Worm (Caenorhabditis elegans) whole organism, young adult: ENCODE results near the gene T23B12.6.

ENCODE experiments used
- B0019.2 ChIP-seq: fragments of 200-800 bp; sonication (Bioruptor generic); conservative IDR thresholded peaks from 2 replicates; pipeline ENCODE4 v1.3.6; 2022; ENCODE audit warnings: missing genetic modification reagents, missing genetic modification characterization, missing compliant biosample characterization
- B0035.1 ChIP-seq: sonication (generic microtip); optimal IDR thresholded peaks from 2 replicates; lab custom pipeline; 2016; ENCODE audit warnings: missing genetic modification characterization, mild to moderate bottlenecking, missing compliant biosample characterization, missing genotype, missing genetic modification reagents
- B0336.3 ChIP-seq: fragments of 200-800 bp; sonication (Bioruptor generic); IDR thresholded peaks from 2 replicates; pipeline ENCODE4 v1.3.6; 2022; ENCODE audit warnings: missing genetic modification characterization, missing compliant biosample characterization
- C17E4.6 ChIP-seq: fragments of 200-800 bp; sonication (Bioruptor generic); IDR thresholded peaks from 2 replicates; pipeline ENCODE4 v1.3.6; 2022; ENCODE audit warnings: missing genetic modification reagents, missing genetic modification characterization, missing compliant biosample characterization
- D2030.7 ChIP-seq: fragments of 200-800 bp; sonication (Bioruptor generic); IDR thresholded peaks from 2 replicates; pipeline ENCODE4 v1.3.6; 2022; ENCODE audit warnings: missing genetic modification reagents, missing genetic modification characterization, missing compliant biosample characterization
- F10E7.11 ChIP-seq: sonication (generic microtip); optimal IDR thresholded peaks from 2 replicates; lab custom pipeline; 2017; ENCODE audit warnings: mild to moderate bottlenecking, missing genetic modification characterization, moderate library complexity, missing compliant biosample characterization
- F33H1.4 ChIP-seq: fragments of 200-800 bp; sonication (Bioruptor generic); IDR thresholded peaks from 2 replicates; pipeline ENCODE4 v1.3.6; 2022; ENCODE audit warnings: missing genetic modification reagents, missing genetic modification characterization, missing compliant biosample characterization
- F37B4.10 ChIP-seq: fragments of 200-800 bp; sonication (Bioruptor generic); IDR thresholded peaks from 2 replicates; pipeline ENCODE4 v1.3.6; 2022; ENCODE audit warnings: missing genetic modification characterization, missing compliant biosample characterization
- F57C9.4 ChIP-seq: sonication (generic microtip); optimal IDR thresholded peaks from 2 replicates; lab custom pipeline; 2017; ENCODE audit warnings: mild to moderate bottlenecking, missing genetic modification characterization, missing compliant biosample characterization
- Y67H2A.10 ChIP-seq: fragments of 200-800 bp; sonication (Bioruptor generic); conservative IDR thresholded peaks from 2 replicates; pipeline ENCODE4 v1.3.6; 2022; ENCODE audit warnings: missing genetic modification reagents, missing genetic modification characterization, missing compliant biosample characterization
- Y95B8A.8 ChIP-seq: fragments of 200-800 bp; sonication (Bioruptor generic); IDR thresholded peaks from 2 replicates; pipeline ENCODE4 v1.3.6; 2022; ENCODE audit warnings: missing genetic modification reagents, missing genetic modification characterization, missing compliant biosample characterization
- aptf-3 ChIP-seq: fragments of 200-800 bp; sonication (Bioruptor generic); IDR thresholded peaks from 2 replicates; pipeline ENCODE4 v1.3.6; 2022; ENCODE audit warnings: missing genetic modification characterization, missing compliant biosample characterization
- cebp-1 ChIP-seq, 2 experiments: fragments of 200-800 bp in 1 of 2; sonication (Bioruptor generic) in 1 of 2; sonication (generic microtip) in 1 of 2; IDR thresholded peaks in 1 of 2; optimal IDR thresholded peaks in 1 of 2; 2 replicates each; pipeline versions ENCODE4 v1.3.6 to Lab custom; 2017 to 2022; ENCODE audit warnings: missing compliant biosample characterization in 2 of 2, missing genetic modification characterization in 2 of 2, mild to moderate bottlenecking in 1 of 2, missing genetic modification reagents in 1 of 2, moderate library complexity in 1 of 2
- ceh-100 ChIP-seq: fragments of 200-800 bp; sonication (Bioruptor generic); IDR thresholded peaks from 2 replicates; pipeline ENCODE4 v1.3.6; 2022; ENCODE audit warnings: missing genetic modification reagents, missing genetic modification characterization, missing compliant biosample characterization
- ceh-27 ChIP-seq: fragments of 200-800 bp; sonication (Bioruptor generic); optimal IDR thresholded peaks from 2 replicates; lab custom pipeline; 2018; ENCODE audit warnings: mild to moderate bottlenecking, missing genetic modification characterization, moderate library complexity, missing compliant biosample characterization
- ceh-79 ChIP-seq: sonication (generic microtip); optimal IDR thresholded peaks from 2 replicates; lab custom pipeline; 2017; ENCODE audit warnings: mild to moderate bottlenecking, missing genetic modification characterization, missing compliant biosample characterization
- egl-18 ChIP-seq: fragments of 200-800 bp; sonication (Bioruptor generic); IDR thresholded peaks from 2 replicates; pipeline ENCODE4 v1.3.6; 2022; ENCODE audit warnings: missing genetic modification reagents, missing genetic modification characterization, missing compliant biosample characterization
- ekl-4 ChIP-seq: fragments of 200-800 bp; sonication (Bioruptor generic); IDR thresholded peaks from 2 replicates; pipeline ENCODE4 v1.3.6; 2022; ENCODE audit warnings: missing genetic modification reagents, missing genetic modification characterization, missing compliant biosample characterization
- ets-4 ChIP-seq: fragments of 200-800 bp; sonication (Bioruptor generic); optimal IDR thresholded peaks from 2 replicates; lab custom pipeline; 2018; ENCODE audit warnings: mild to moderate bottlenecking, missing genetic modification characterization, missing compliant biosample characterization
- gei-17 ChIP-seq: fragments of 200-800 bp; sonication (Bioruptor generic); optimal IDR thresholded peaks from 2 replicates; lab custom pipeline; 2018; ENCODE audit warnings: mild to moderate bottlenecking, missing genetic modification characterization, missing compliant biosample characterization
- hmg-1.2 ChIP-seq: fragments of 200-800 bp; sonication (Bioruptor generic); IDR thresholded peaks from 2 replicates; pipeline ENCODE4 v1.3.6; 2022; ENCODE audit warnings: missing genetic modification reagents, missing genetic modification characterization, missing compliant biosample characterization
- hmg-20 ChIP-seq: fragments of 200-800 bp; sonication (Bioruptor generic); IDR thresholded peaks from 2 replicates; pipeline ENCODE4 v1.3.6; 2022; ENCODE audit warnings: missing genetic modification reagents, missing genetic modification characterization, missing compliant biosample characterization
- hrde-1 ChIP-seq: sonication (generic microtip); optimal IDR thresholded peaks from 2 replicates; lab custom pipeline; 2016; ENCODE audit warnings: missing genetic modification characterization, mild to moderate bottlenecking, missing compliant biosample characterization, moderate library complexity, missing genotype, missing genetic modification reagents, borderline replicate concordance
- hsf-1 ChIP-seq: fragments of 200-800 bp; sonication (Bioruptor generic); IDR thresholded peaks from 2 replicates; pipeline ENCODE4 v1.3.6; 2022; ENCODE audit warnings: missing genetic modification reagents, missing genetic modification characterization, missing compliant biosample characterization
- lag-1 ChIP-seq: fragments of 200-800 bp; sonication (Bioruptor generic); IDR thresholded peaks from 2 replicates; pipeline ENCODE4 v1.3.6; 2022; ENCODE audit warnings: missing genetic modification reagents, missing genetic modification characterization, missing compliant biosample characterization
- lin-54 ChIP-seq: fragments of 200-800 bp; sonication (Bioruptor generic); optimal IDR thresholded peaks from 2 replicates; lab custom pipeline; 2018; ENCODE audit warnings: mild to moderate bottlenecking, missing genetic modification characterization, missing compliant biosample characterization
- lsl-1 ChIP-seq: fragments of 200-800 bp; sonication (Bioruptor generic); optimal IDR thresholded peaks from 2 replicates; lab custom pipeline; 2018; ENCODE audit warnings: mild to moderate bottlenecking, missing genetic modification characterization, moderate library complexity, missing compliant biosample characterization
- madf-10 ChIP-seq: sonication (generic microtip); optimal IDR thresholded peaks from 2 replicates; lab custom pipeline; 2016; ENCODE audit warnings: mild to moderate bottlenecking, missing genetic modification characterization, missing compliant biosample characterization
- nhr-120 ChIP-seq: fragments of 200-800 bp; sonication (Bioruptor generic); IDR thresholded peaks from 2 replicates; pipeline ENCODE4 v1.3.6; 2022; ENCODE audit warnings: missing genetic modification characterization, missing compliant biosample characterization
- nhr-27 ChIP-seq: fragments of 200-800 bp; sonication (Bioruptor generic); optimal IDR thresholded peaks from 2 replicates; lab custom pipeline; 2018; ENCODE audit warnings: mild to moderate bottlenecking, missing genetic modification characterization, moderate library complexity, missing compliant biosample characterization
- nhr-80 ChIP-seq: sonication (generic microtip); optimal IDR thresholded peaks from 2 replicates; lab custom pipeline; 2016; ENCODE audit warnings: missing genetic modification characterization, missing compliant biosample characterization
- pbrm-1 ChIP-seq: fragments of 200-800 bp; sonication (Bioruptor generic); IDR thresholded peaks from 2 replicates; pipeline ENCODE4 v1.3.6; 2022; ENCODE audit warnings: missing genetic modification reagents, missing genetic modification characterization, missing compliant biosample characterization
- rec-8 ChIP-seq, 2 experiments: sonication (generic microtip); optimal IDR thresholded peaks; 2 replicates each; lab custom pipeline; 2016; ENCODE audit warnings: mild to moderate bottlenecking in 2 of 2, missing genetic modification characterization in 2 of 2, missing genetic modification reagents in 2 of 2, missing genotype in 2 of 2, missing biosample characterization in 1 of 2, missing compliant biosample characterization in 1 of 2, moderate library complexity in 1 of 2
- rpc-1 ChIP-seq, 2 experiments: fragments of 150-350 bp in 1 of 2; sonication (generic microtip) in 1 of 2; optimal IDR thresholded peaks; 2 replicates each; lab custom pipeline; 2014 to 2018; ENCODE audit warnings: missing biosample characterization in 1 of 2, missing genetic modification characterization in 1 of 2, missing genetic modification reagents in 1 of 2, missing genotype in 1 of 2
- sptf-2 ChIP-seq: fragments of 200-800 bp; sonication (Bioruptor generic); optimal IDR thresholded peaks from 2 replicates; lab custom pipeline; 2018; ENCODE audit warnings: mild to moderate bottlenecking, missing genetic modification characterization, missing compliant biosample characterization
- ztf-18 ChIP-seq: sonication (generic microtip); optimal IDR thresholded peaks from 2 replicates; lab custom pipeline; 2016; ENCODE audit warnings: missing genotype, mild to moderate bottlenecking, missing genetic modification characterization, missing compliant biosample characterization
- ztf-25 ChIP-seq: fragments of 200-800 bp; sonication (Bioruptor generic); IDR thresholded peaks from 2 replicates; pipeline ENCODE4 v1.3.6; 2022; ENCODE audit warnings: missing genetic modification reagents, missing genetic modification characterization, missing compliant biosample characterization

The T23B12.6 gene

DNA sequence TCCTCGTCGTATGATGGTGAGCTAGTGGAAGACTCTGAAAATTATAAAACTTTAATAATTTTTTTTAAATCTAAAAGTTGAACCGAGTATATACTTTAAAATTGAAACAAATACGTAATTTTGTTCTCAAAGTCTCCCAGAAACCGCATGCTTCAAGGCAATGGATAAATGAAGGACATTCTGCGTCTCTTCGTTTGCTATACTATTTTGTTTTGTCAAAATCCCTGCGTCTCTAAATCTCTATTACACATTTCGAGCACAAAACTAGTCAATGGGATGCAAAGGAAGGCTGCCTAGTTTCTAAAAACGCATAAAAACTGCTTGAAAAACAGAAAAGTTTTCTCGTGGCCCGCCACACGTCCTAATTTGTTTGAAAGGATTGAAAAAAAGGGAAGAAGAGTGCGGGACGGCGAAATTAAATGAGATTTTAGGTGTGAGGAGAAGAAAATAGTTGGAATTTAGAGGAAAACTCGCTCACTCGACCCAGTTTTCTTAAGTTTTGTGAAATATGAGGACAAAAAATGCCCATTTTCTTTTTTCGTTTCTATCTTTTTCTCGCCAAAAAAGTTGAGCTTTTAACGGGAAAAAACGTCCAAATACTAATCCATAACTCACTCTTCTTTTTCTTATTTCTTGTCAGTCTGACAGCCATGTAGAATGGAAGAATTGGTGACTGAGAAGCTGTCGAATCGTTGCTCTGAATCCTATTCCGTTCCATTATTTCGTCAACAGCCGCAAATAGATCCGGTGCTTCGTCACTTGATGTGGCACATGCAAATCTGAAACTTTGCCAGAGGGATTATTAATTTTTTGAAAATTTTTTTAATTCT lies 31.4 kb downstream of the T23B12.6 start:
- TF ChIP-seq nhr-120 (no peak), gei-17 (GFP tag; lab: Kevin White, UChicago) (no peak), hmg-1.2 (GFP tag; lab: Robert Waterston, UW) (peak; percentile 96)

DNA sequence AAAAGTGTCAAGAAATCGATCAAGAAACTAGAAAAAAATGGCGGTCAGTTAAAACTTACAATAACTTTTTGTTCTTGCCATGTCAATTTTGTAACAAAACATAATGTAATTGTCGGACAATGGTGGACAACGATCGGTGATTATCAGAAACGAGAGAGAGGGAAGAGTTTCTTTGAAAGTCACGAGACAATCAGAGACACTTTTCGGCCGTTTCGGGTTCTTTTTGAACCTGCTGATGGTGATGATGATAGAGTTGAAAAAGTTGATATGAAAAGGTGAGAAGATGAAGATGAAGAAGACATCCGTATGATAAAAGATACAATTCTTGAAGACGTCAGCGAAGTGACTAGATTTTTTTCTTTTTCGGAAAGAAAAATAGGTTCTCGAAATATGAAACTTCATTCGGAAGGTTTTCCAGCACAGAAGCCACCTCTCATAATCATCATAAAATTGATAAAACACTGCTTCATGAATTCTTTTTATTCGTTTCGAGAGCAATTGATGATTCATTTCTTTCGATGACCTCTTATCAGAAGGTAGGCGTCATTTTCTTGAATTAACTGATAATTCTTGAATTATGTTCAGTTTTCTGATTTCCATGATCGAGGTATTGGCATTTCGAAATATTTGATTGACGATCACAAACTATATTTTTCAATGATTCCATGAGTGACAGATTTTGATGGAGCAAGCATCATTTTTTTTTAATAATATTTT lies 33.3 kb downstream of the T23B12.6 start:
- TF ChIP-seq nhr-80 (tag; lab: Kevin White, UChicago): peak; percentile 81
- TF ChIP-seq cebp-1 (GFP tag; IDR thresholded peaks at IDR 0.05; lab: Robert Waterston, UW): no peak
- TF ChIP-seq cebp-1 (tag; optimal IDR thresholded peaks at IDR 0.05; lab: Kevin White, UChicago): peak; percentile 53
- TF ChIP-seq C17E4.6 (GFP tag; lab: Robert Waterston, UW): no peak

DNA sequence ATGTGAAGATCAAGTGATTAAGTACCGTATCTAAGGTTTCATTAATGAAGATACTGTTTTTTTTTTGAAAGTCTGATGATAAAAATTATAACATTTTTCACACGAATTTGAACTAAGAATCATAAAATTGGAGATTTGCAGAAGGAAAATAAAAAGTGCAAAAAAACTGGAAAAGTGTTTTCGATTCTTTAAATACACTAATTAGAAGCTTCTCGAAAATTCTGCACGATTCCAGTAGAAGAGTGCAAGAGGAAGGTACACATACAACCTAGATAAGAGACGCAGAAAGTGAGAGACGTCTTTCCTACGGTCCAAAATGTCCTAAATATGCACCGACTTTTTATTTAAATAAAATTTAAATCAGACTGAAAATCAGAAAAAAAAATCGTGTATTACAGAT lies 34.0 kb downstream of the T23B12.6 start:
- no peak for TF ChIP-seq aptf-3 (GFP tag; lab: Robert Waterston, UW)
- no peak for TF ChIP-seq B0035.1
- no peak for TF ChIP-seq hrde-1 (tag; lab: Kevin White, UChicago)
- no peak for TF ChIP-seq B0336.3
- TF ChIP-seq lsl-1 (GFP tag; lab: Kevin White, UChicago): no peak
- TF ChIP-seq hsf-1 (GFP tag; lab: Robert Waterston, UW): peak; percentile 56; the same call in 1 of the 2 replicates
- TF ChIP-seq ztf-25: no peak
- peak; percentile 25 for TF ChIP-seq rpc-1 (optimal IDR thresholded peaks at IDR 0.05; lab: Kevin White, UChicago)
- no peak for TF ChIP-seq rpc-1 (tag; optimal IDR thresholded peaks at IDR 0.05; lab: Kevin White, UChicago)
- TF ChIP-seq ceh-27 (GFP tag; lab: Kevin White, UChicago): no peak
- TF ChIP-seq B0019.2 (GFP tag; lab: Robert Waterston, UW): no peak
- no peak for TF ChIP-seq Y67H2A.10
- TF ChIP-seq hmg-1.2 (GFP tag; lab: Robert Waterston, UW): peak; percentile 38; the same call in 1 of the 2 replicates
- TF ChIP-seq Y95B8A.8 (GFP tag; lab: Robert Waterston, UW): no peak
- TF ChIP-seq lag-1: no peak

DNA sequence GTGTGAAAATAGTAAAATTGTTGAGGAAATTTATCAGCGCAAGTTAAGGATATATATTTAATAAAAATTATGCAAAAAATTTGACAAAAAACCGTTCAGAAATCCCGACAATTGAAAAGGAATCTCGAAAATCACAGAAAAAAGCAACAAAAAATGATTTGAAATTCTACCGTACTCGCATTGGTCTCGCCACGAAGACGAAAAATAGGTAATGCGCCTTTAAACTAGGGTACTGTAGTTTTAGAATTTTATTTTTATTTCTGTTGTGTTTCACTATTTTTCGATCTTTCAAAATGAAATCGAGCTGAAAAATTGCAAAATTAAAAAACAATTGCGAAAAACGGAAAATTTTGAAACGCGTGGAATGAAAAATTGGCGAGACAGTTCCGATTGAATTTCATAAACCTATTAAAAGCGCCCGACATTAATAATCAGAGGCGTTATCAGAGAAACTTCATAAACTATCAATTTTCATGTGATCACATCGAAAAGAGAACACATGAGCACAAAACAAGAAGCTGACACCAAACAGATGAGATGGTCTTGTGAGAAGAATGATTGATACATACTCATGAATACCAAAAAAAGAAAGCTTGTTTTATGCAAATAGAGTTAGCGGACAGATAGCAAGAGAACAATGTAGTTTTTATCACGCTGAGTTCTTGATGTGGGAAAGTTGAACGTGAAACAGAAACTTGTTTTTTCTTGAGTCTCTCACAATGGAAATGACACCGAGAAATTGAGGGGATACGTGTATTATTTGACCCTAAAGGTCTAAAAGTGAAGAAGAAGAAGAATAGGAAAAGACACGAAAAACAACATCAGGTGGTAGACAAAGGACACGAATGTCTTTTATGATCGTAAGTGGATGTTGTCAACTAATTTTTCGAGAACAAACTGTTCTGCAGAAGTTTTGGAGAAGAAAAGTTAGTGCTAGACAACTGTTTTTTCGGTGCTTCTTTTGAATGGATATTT lies 35.1 kb downstream of the T23B12.6 start:
- TF ChIP-seq hmg-20 (GFP tag; lab: Robert Waterston, UW): no peak
- TF ChIP-seq egl-18 (GFP tag; lab: Robert Waterston, UW): no peak
- no peak for TF ChIP-seq sptf-2 (GFP tag; lab: Kevin White, UChicago)
- TF ChIP-seq ets-4 (GFP tag; lab: Kevin White, UChicago): no peak
- TF ChIP-seq rec-8 (tag; optimal IDR thresholded peaks at IDR 0.05; lab: Kevin White, UChicago): no peak
- peak; percentile 30; the same call in 1 of the 2 replicates for TF ChIP-seq cebp-1 (GFP tag; IDR thresholded peaks at IDR 0.05; lab: Robert Waterston, UW)
- TF ChIP-seq cebp-1 (tag; optimal IDR thresholded peaks at IDR 0.05; lab: Kevin White, UChicago): peak; percentile 62
- TF ChIP-seq ekl-4 (GFP tag; lab: Robert Waterston, UW): no peak
- TF ChIP-seq ztf-18 (tag; lab: Kevin White, UChicago): no peak
- TF ChIP-seq pbrm-1 (GFP tag; lab: Robert Waterston, UW): 0 out of 2 replicates have a peak, but pooled peaks have one; percentile 8
- TF ChIP-seq ceh-79: no peak
- TF ChIP-seq nhr-80 (tag; lab: Kevin White, UChicago): peak; percentile 94
- no peak for TF ChIP-seq F37B4.10 (GFP tag; lab: Robert Waterston, UW)
- no peak for TF ChIP-seq F57C9.4 (tag; lab: Kevin White, UChicago)
- TF ChIP-seq nhr-27 (tag; lab: Kevin White, UChicago): no peak
- no peak for TF ChIP-seq hrde-1 (tag; lab: Kevin White, UChicago)
- peak; percentile 52 for TF ChIP-seq lin-54 (GFP tag; lab: Kevin White, UChicago)
- TF ChIP-seq ceh-27 (GFP tag; lab: Kevin White, UChicago): no peak
- TF ChIP-seq madf-10 (tag; lab: Kevin White, UChicago): no peak
- TF ChIP-seq F33H1.4: peak; percentile 86
- TF ChIP-seq D2030.7: no peak
- TF ChIP-seq ceh-100 (GFP tag; lab: Robert Waterston, UW): no peak
- TF ChIP-seq F10E7.11 (tag; lab: Kevin White, UChicago): no peak
